Worm (Caenorhabditis elegans) whole organism, L2 larva: ENCODE measurements around the gene C02B8.6.
"Not testable (repeated sequence)": the region's sequence is repeated elsewhere in the genome, so short reads cannot be mapped to it uniquely, and the experiment has no call there.

Experiments used
- C34F6.9 ChIP-seq: fragments of 150-350 bp; optimal IDR thresholded peaks from 2 replicates; lab custom pipeline; 2014; ENCODE audit warnings: missing biosample characterization, missing genetic modification characterization
- F13H6.1 ChIP-seq: sonication (generic microtip); optimal IDR thresholded peaks from 2 replicates; lab custom pipeline; 2016; ENCODE audit warnings: missing genetic modification characterization, missing compliant biosample characterization
- R02D3.7 ChIP-seq: fragments of 150-350 bp; optimal IDR thresholded peaks from 2 replicates; lab custom pipeline; 2014; ENCODE audit warnings: missing biosample characterization, missing genetic modification characterization
- Y55F3AM.14 ChIP-seq: fragments of 200-800 bp; sonication (Bioruptor generic); optimal IDR thresholded peaks from 2 replicates; lab custom pipeline; 2018; ENCODE audit warnings: mild to moderate bottlenecking, missing genetic modification characterization, missing compliant biosample characterization
- ZK546.5 ChIP-seq: sonication (generic microtip); optimal IDR thresholded peaks from 2 replicates; lab custom pipeline; 2017; ENCODE audit warnings: missing biosample characterization, missing genetic modification characterization
- alr-1 ChIP-seq: fragments of 150-350 bp; optimal IDR thresholded peaks from 2 replicates; lab custom pipeline; 2014; ENCODE audit warnings: missing biosample characterization, missing genetic modification characterization
- ama-1 ChIP-seq: fragments of 150-350 bp; optimal IDR thresholded peaks from 2 replicates; lab custom pipeline; 2018; ENCODE audit warnings: inconsistent platforms
- blmp-1 ChIP-seq: sonication (generic microtip); optimal IDR thresholded peaks from 2 replicates; lab custom pipeline; 2017; ENCODE audit warnings: missing genetic modification characterization, mild to moderate bottlenecking, missing compliant biosample characterization, antibody characterized with exemption, moderate library complexity; ENCODE audit not compliant: insufficient read depth
- ceh-16 ChIP-seq: fragments of 150-350 bp; optimal IDR thresholded peaks from 2 replicates; lab custom pipeline; 2014; ENCODE audit warnings: missing biosample characterization, missing genetic modification characterization
- crh-2 ChIP-seq: sonication (generic microtip); optimal IDR thresholded peaks from 2 replicates; lab custom pipeline; 2017; ENCODE audit warnings: missing biosample characterization, missing genetic modification characterization
- egl-27 ChIP-seq: sonication (generic microtip); optimal IDR thresholded peaks from 3 replicates; lab custom pipeline; 2017; ENCODE audit warnings: missing biosample characterization, missing genetic modification reagents, missing genetic modification characterization
- elt-1 ChIP-seq: fragments of 150-350 bp; optimal IDR thresholded peaks from 2 replicates; lab custom pipeline; 2014; ENCODE audit warnings: missing biosample characterization, missing genetic modification characterization
- fos-1 ChIP-seq: fragments of 150-350 bp; optimal IDR thresholded peaks from 2 replicates; lab custom pipeline; 2014; ENCODE audit warnings: missing biosample characterization, missing genetic modification characterization
- gmeb-1 ChIP-seq: fragments of 150-350 bp; optimal IDR thresholded peaks from 2 replicates; lab custom pipeline; 2014; ENCODE audit warnings: missing biosample characterization, missing genetic modification characterization
- lin-11 ChIP-seq: fragments of 150-350 bp; sonication (generic microtip); optimal IDR thresholded peaks from 2 replicates; lab custom pipeline; 2014; ENCODE audit warnings: missing biosample characterization, missing genetic modification characterization, inconsistent platforms, mixed read lengths
- lin-13 ChIP-seq: fragments of 150-350 bp; optimal IDR thresholded peaks from 2 replicates; lab custom pipeline; 2014; ENCODE audit warnings: missing biosample characterization, missing genetic modification reagents, missing genetic modification characterization
- lsy-2 ChIP-seq, 2 experiments: fragments of 150-350 bp in 1 of 2; sonication (generic microtip) in 1 of 2; optimal IDR thresholded peaks; 2 replicates each; lab custom pipeline; 2014 to 2017; ENCODE audit warnings: missing biosample characterization in 2 of 2, missing genetic modification characterization in 2 of 2
- mbf-1 ChIP-seq: sonication (generic microtip); optimal IDR thresholded peaks from 2 replicates; lab custom pipeline; 2017; ENCODE audit warnings: missing biosample characterization, missing genetic modification characterization
- mdl-1 ChIP-seq, 2 experiments: fragments of 150-350 bp in 1 of 2; sonication (generic microtip) in 1 of 2; optimal IDR thresholded peaks; 2 replicates each; lab custom pipeline; 2017; ENCODE audit warnings: missing biosample characterization in 2 of 2, missing genetic modification characterization in 2 of 2
- nhr-129 ChIP-seq: fragments of 150-350 bp; optimal IDR thresholded peaks from 2 replicates; lab custom pipeline; 2014; ENCODE audit warnings: missing biosample characterization, missing genetic modification characterization
- nhr-23 ChIP-seq: fragments of 150-350 bp; optimal IDR thresholded peaks from 2 replicates; lab custom pipeline; 2014; ENCODE audit warnings: missing biosample characterization, missing genetic modification reagents, missing genetic modification characterization
- nhr-25 ChIP-seq: fragments of 150-350 bp; sonication (generic microtip); optimal IDR thresholded peaks from 3 replicates; lab custom pipeline; 2014; ENCODE audit warnings: missing biosample characterization, missing genetic modification characterization
- nhr-6 ChIP-seq: fragments of 150-350 bp; optimal IDR thresholded peaks from 2 replicates; lab custom pipeline; 2014; ENCODE audit warnings: missing biosample characterization, missing genetic modification characterization
- nhr-77 ChIP-seq: fragments of 150-350 bp; optimal IDR thresholded peaks from 2 replicates; lab custom pipeline; 2014; ENCODE audit warnings: missing biosample characterization, missing genetic modification characterization
- skn-1 ChIP-seq: sonication (generic microtip); optimal IDR thresholded peaks from 2 replicates; lab custom pipeline; 2017; ENCODE audit warnings: missing biosample characterization, missing genetic modification characterization
- sma-3 ChIP-seq: sonication (generic microtip); optimal IDR thresholded peaks from 2 replicates; lab custom pipeline; 2016; ENCODE audit warnings: missing genetic modification reagents, missing genetic modification characterization, missing compliant biosample characterization
- sma-9 ChIP-seq, 2 experiments: fragments of 150-350 bp in 1 of 2; sonication (generic microtip) in 1 of 2; optimal IDR thresholded peaks; 2 replicates each; lab custom pipeline; 2014 to 2016; ENCODE audit warnings: missing genetic modification characterization in 2 of 2, mild to moderate bottlenecking in 1 of 2, missing biosample characterization in 1 of 2, missing compliant biosample characterization in 1 of 2, missing genetic modification reagents in 1 of 2, moderate library complexity in 1 of 2
- snpc-4 ChIP-seq: fragments of 150-350 bp; optimal IDR thresholded peaks from 2 replicates; lab custom pipeline; 2014; ENCODE audit warnings: missing biosample characterization, missing genetic modification characterization
- unc-39 ChIP-seq: fragments of 150-350 bp; optimal IDR thresholded peaks from 2 replicates; lab custom pipeline; 2014; ENCODE audit warnings: missing biosample characterization, missing genetic modification characterization
- unc-55 ChIP-seq: fragments of 150-350 bp; sonication (generic microtip); optimal IDR thresholded peaks from 3 replicates; lab custom pipeline; 2014; ENCODE audit warnings: missing biosample characterization, missing genetic modification reagents, missing genetic modification characterization
- unc-62 ChIP-seq: fragments of 150-350 bp; optimal IDR thresholded peaks from 2 replicates; lab custom pipeline; 2014; ENCODE audit warnings: missing biosample characterization, missing genetic modification reagents, missing genetic modification characterization
- ztf-1 ChIP-seq: fragments of 200-800 bp; sonication (Bioruptor generic); conservative IDR thresholded peaks from 2 replicates; pipeline ENCODE4 v1.3.6; 2022; ENCODE audit warnings: missing genetic modification characterization, missing compliant biosample characterization
- ztf-11 ChIP-seq: sonication (generic microtip); optimal IDR thresholded peaks from 2 replicates; lab custom pipeline; 2017; ENCODE audit warnings: missing biosample characterization, missing genetic modification characterization
- ztf-4 ChIP-seq: fragments of 150-350 bp; optimal IDR thresholded peaks from 2 replicates; lab custom pipeline; 2014; ENCODE audit warnings: missing biosample characterization, missing genetic modification characterization

Gene C02B8.6

ce11 chrX:8155447-8155877 is 19.3 kb upstream of the C02B8.6 start:
- TF ChIP-seq C34F6.9 (tag; lab: Kevin White, UChicago) (peak; percentile 28), lsy-2 (tag; optimal IDR thresholded peaks at IDR 0.05; lab: Kevin White, UChicago) (peak in 1 of 2 experiments; percentile 12), nhr-25 (tag; lab: Kevin White, UChicago) (peak; percentile 9), unc-55 (peak; percentile 39), egl-27 (peak; percentile 5), sma-9 (GFP tag; optimal IDR thresholded peaks at IDR 0.05; lab: Kevin White, UChicago) (peak; percentile 37), mdl-1 (tag; optimal IDR thresholded peaks at IDR 0.05; lab: Kevin White, UChicago) (peak in 1 of 2 experiments; percentile 50), nhr-129 (tag; lab: Kevin White, UChicago) (peak; percentile 25)
- TF ChIP-seq sma-9 (tag; optimal IDR thresholded peaks at IDR 0.05; lab: Kevin White, UChicago): not testable (repeated sequence)

ce11 chrX:8154374-8154836 is 18.3 kb upstream of the C02B8.6 start:
- peak; percentile 24 for TF ChIP-seq unc-55
- TF ChIP-seq fos-1 (tag; lab: Kevin White, UChicago): peak; percentile 2
- TF ChIP-seq sma-3 (GFP tag; lab: Kevin White, UChicago): peak; percentile 39
- TF ChIP-seq nhr-129 (tag; lab: Kevin White, UChicago): peak; percentile 34
- TF ChIP-seq crh-2: peak; percentile 45

- TF ChIP-seq lin-11 (tag; lab: Kevin White, UChicago) (peak; percentile 13), lin-13 (GFP tag; lab: Kevin White, UChicago) (no peak), ama-1 (no peak)
- TF ChIP-seq, all 48 proteins: peak for 1
Measured at ce11 chrX:8151409-8151808, 15.3 kb upstream of the C02B8.6 start.

- no peak for TF ChIP-seq ceh-16 (tag; lab: Kevin White, UChicago)
- TF ChIP-seq gmeb-1 (tag; lab: Kevin White, UChicago): no peak
- TF ChIP-seq ztf-4 (tag; lab: Kevin White, UChicago): no peak
- TF ChIP-seq alr-1: no peak
- TF ChIP-seq fos-1 (tag; lab: Kevin White, UChicago): no peak
- TF ChIP-seq C34F6.9 (tag; lab: Kevin White, UChicago): no peak
- no peak for TF ChIP-seq elt-1 (tag; lab: Kevin White, UChicago)
- no peak for TF ChIP-seq sma-9 (GFP tag; optimal IDR thresholded peaks at IDR 0.05; lab: Kevin White, UChicago)
- no peak for TF ChIP-seq sma-9 (tag; optimal IDR thresholded peaks at IDR 0.05; lab: Kevin White, UChicago)
Measured at ce11 chrX:8150621-8151020, 14.5 kb upstream of the C02B8.6 start, which contains the start of gene F22F1.2. TSS of gene F22F1.2 (minus strand) at chrX:8150721.

ce11 chrX:8148993-8149392 is 12.9 kb upstream of the C02B8.6 start:
- no peak for TF ChIP-seq skn-1 (tag; lab: Kevin White, UChicago)
- TF ChIP-seq, all 48 proteins: peak for 0

ce11 chrX:8147398-8147797 is 11.3 kb upstream of the C02B8.6 start, which contains the start of gene C02B8.1:
TSS of gene C02B8.1 (plus strand) at chrX:8147698.
- TF ChIP-seq blmp-1 (tag; lab: Kevin White, UChicago): no peak
- no peak for TF ChIP-seq unc-39 (tag; lab: Kevin White, UChicago)
- TF ChIP-seq Y55F3AM.14 (GFP tag; lab: Kevin White, UChicago): no peak

- TF ChIP-seq F13H6.1 (tag; lab: Kevin White, UChicago): no peak
- TF ChIP-seq snpc-4 (tag; lab: Kevin White, UChicago): no peak
- no peak for TF ChIP-seq unc-62 (GFP tag; lab: Kevin White, UChicago)
- no peak for TF ChIP-seq elt-1 (tag; lab: Kevin White, UChicago)
- no peak for TF ChIP-seq nhr-77 (tag; lab: Kevin White, UChicago)
- TF ChIP-seq ZK546.5 (tag; lab: Kevin White, UChicago): no peak
- no peak for TF ChIP-seq ztf-1 (GFP tag; lab: Robert Waterston, UW)
- TF ChIP-seq nhr-25 (tag; lab: Kevin White, UChicago): no peak
- TF ChIP-seq lsy-2 (tag; optimal IDR thresholded peaks at IDR 0.05; lab: Kevin White, UChicago): no peak
- no peak for TF ChIP-seq nhr-129 (tag; lab: Kevin White, UChicago)
- TF ChIP-seq mbf-1 (tag; lab: Kevin White, UChicago): no peak
- TF ChIP-seq nhr-23 (tag; lab: Kevin White, UChicago): no peak
- no peak for TF ChIP-seq nhr-6 (tag; lab: Kevin White, UChicago)
- TF ChIP-seq sma-3 (GFP tag; lab: Kevin White, UChicago): no peak
- no peak for TF ChIP-seq alr-1
- TF ChIP-seq ztf-11 (tag; lab: Kevin White, UChicago): no peak
- no peak for TF ChIP-seq crh-2
- no peak for TF ChIP-seq ztf-4 (tag; lab: Kevin White, UChicago)
- TF ChIP-seq R02D3.7: no peak
- TF ChIP-seq, all 48 proteins: peak for 0
Measured at ce11 chrX:8139146-8139545, 3.0 kb upstream of the C02B8.6 start, which contains the start of gene C02B8.3. TSS of gene C02B8.3 (plus strand) at chrX:8139446.
